Worm (Caenorhabditis elegans) whole organism, mixed stage, embryonic: Measurements from ENCODE around the gene ZK938.3.

Experiments used
- M03D4.4 ChIP-seq: sonication (generic microtip); optimal IDR thresholded peaks from 2 replicates; lab custom pipeline; 2017; ENCODE audit warnings: mild to moderate bottlenecking, missing genetic modification characterization, missing compliant biosample characterization
- blmp-1 ChIP-seq: fragments of 150-350 bp; optimal IDR thresholded peaks from 2 replicates; lab custom pipeline; 2014; ENCODE audit warnings: missing biosample characterization, missing genetic modification characterization
- ces-1 ChIP-seq: fragments of 150-350 bp; optimal IDR thresholded peaks from 2 replicates; lab custom pipeline; 2014; ENCODE audit warnings: missing biosample characterization, missing genetic modification reagents, missing genetic modification characterization
- drap-1 ChIP-seq: fragments of 200-800 bp; sonication (Bioruptor generic); optimal IDR thresholded peaks from 3 replicates; lab custom pipeline; 2018; ENCODE audit warnings: mild to moderate bottlenecking, missing genetic modification characterization, missing compliant biosample characterization
- nhr-12 ChIP-seq: fragments of 150-350 bp; optimal IDR thresholded peaks from 2 replicates; lab custom pipeline; 2014; ENCODE audit warnings: missing biosample characterization, missing genetic modification characterization
- nhr-237 ChIP-seq: fragments of 150-350 bp; optimal IDR thresholded peaks from 2 replicates; lab custom pipeline; 2014; ENCODE audit warnings: missing biosample characterization, missing genetic modification characterization
- nhr-28 ChIP-seq: fragments of 150-350 bp; optimal IDR thresholded peaks from 2 replicates; lab custom pipeline; 2014; ENCODE audit warnings: missing biosample characterization, missing genetic modification characterization
- pha-4 ChIP-seq: fragments of 150-350 bp; optimal IDR thresholded peaks from 2 replicates; lab custom pipeline; 2018; ENCODE audit warnings: missing biosample characterization, missing genetic modification reagents, missing genetic modification characterization
- sem-2 ChIP-seq: fragments of 200-800 bp; sonication (Bioruptor generic); optimal IDR thresholded peaks from 2 replicates; lab custom pipeline; 2018; ENCODE audit warnings: mild to moderate bottlenecking, missing genetic modification characterization, missing compliant biosample characterization

ce11 chrII:9872961-9873360, 39.2 kb upstream of the ZK938.3 start, which contains the start of gene chil-8:
- TF ChIP-seq ces-1 (GFP tag; lab: Kevin White, UChicago) (no peak), nhr-237 (no peak), nhr-28 (tag; lab: Kevin White, UChicago) (no peak), nhr-12 (no peak), sem-2 (GFP tag; lab: Kevin White, UChicago) (no peak), drap-1 (no peak), pha-4 (tag; lab: Kevin White, UChicago) (no peak), M03D4.4 (tag; lab: Kevin White, UChicago) (no peak), blmp-1 (no peak)
